Fruit fly (Drosophila melanogaster) whole organism, wandering third instar larva: Measurements from ENCODE around the gene Ir94a.

Experiments used
- Abd-B ChIP-seq: fragments of >200 bp; optimal IDR thresholded peaks from 2 replicates; lab custom pipeline; 2017; ENCODE audit warnings: missing biosample characterization, missing genetic modification characterization
- CrebA ChIP-seq: fragments of 200-800 bp; sonication (Bioruptor generic); optimal IDR thresholded peaks from 2 replicates; lab custom pipeline; 2016; ENCODE audit warnings: missing biosample characterization, mild to moderate bottlenecking, missing genetic modification characterization, borderline replicate concordance
- Hr78 ChIP-seq: fragments of >200 bp; optimal IDR thresholded peaks from 2 replicates; lab custom pipeline; 2017; ENCODE audit warnings: missing biosample characterization, missing genetic modification characterization
- Myc ChIP-seq: fragments of >200 bp; optimal IDR thresholded peaks from 2 replicates; lab custom pipeline; 2017
- OdsH ChIP-seq: fragments of 200-800 bp; sonication (Bioruptor generic); optimal IDR thresholded peaks from 2 replicates; lab custom pipeline; 2016; ENCODE audit warnings: missing biosample characterization, mild to moderate bottlenecking, missing genetic modification characterization
- br ChIP-seq: fragments of 200-800 bp; sonication (Bioruptor generic); optimal IDR thresholded peaks from 2 replicates; lab custom pipeline; 2016; ENCODE audit warnings: missing biosample characterization, missing genetic modification characterization
- dmrt93B ChIP-seq: fragments of 200-800 bp; sonication (Bioruptor generic); optimal IDR thresholded peaks from 2 replicates; lab custom pipeline; 2018; ENCODE audit warnings: missing biosample characterization, mild to moderate bottlenecking, missing genetic modification characterization
- foxo ChIP-seq, 2 experiments: fragments of 200-800 bp; sonication (Bioruptor generic); optimal IDR thresholded peaks; 2 replicates in 1 of 2; 3 replicates in 1 of 2; lab custom pipeline; 2016 to 2017; ENCODE audit warnings: missing biosample characterization in 2 of 2, missing genetic modification characterization in 2 of 2
- h ChIP-seq: fragments of 200-800 bp; sonication (Bioruptor generic); optimal IDR thresholded peaks from 3 replicates; lab custom pipeline; 2016; ENCODE audit warnings: missing biosample characterization, mild to moderate bottlenecking, missing genetic modification characterization
- pan ChIP-seq: fragments of >200 bp; optimal IDR thresholded peaks from 2 replicates; lab custom pipeline; 2017
- psq ChIP-seq: fragments of 200-800 bp; sonication (Bioruptor generic); optimal IDR thresholded peaks from 3 replicates; lab custom pipeline; 2017; ENCODE audit warnings: missing biosample characterization, mild to moderate bottlenecking, missing genetic modification characterization, moderate library complexity
- sv ChIP-seq: fragments of 200-800 bp; sonication (Bioruptor generic); optimal IDR thresholded peaks from 3 replicates; lab custom pipeline; 2016; ENCODE audit warnings: missing biosample characterization, missing genetic modification characterization
- tai ChIP-seq: sonication (Bioruptor generic); optimal IDR thresholded peaks from 2 replicates; lab custom pipeline; 2016; ENCODE audit warnings: missing biosample characterization, missing genetic modification characterization

- TF ChIP-seq psq (GFP tag; lab: Kevin White, UChicago) (no peak), pan (lab: Kevin White, UChicago) (no peak), foxo (GFP tag; optimal IDR thresholded peaks at IDR 0.05; lab: Kevin White, UChicago) (no peak), h (no peak), CrebA (GFP tag; lab: Kevin White, UChicago) (no peak), OdsH (GFP tag; lab: Kevin White, UChicago) (no peak), sv (GFP tag; lab: Kevin White, UChicago) (no peak), Myc (lab: Kevin White, UChicago) (no peak), Hr78 (GFP tag; lab: Kevin White, UChicago) (no peak), tai (GFP tag; lab: Kevin White, UChicago) (no peak), dmrt93B (GFP tag; lab: Kevin White, UChicago) (no peak), Abd-B (no peak), br (GFP tag; lab: Kevin White, UChicago) (no peak)
These were observed 26.9 kb upstream of the Ir94a start, which contains the start of gene BomT3 for dm6 chr3R:22086297-22086696.
